Worm (Caenorhabditis elegans) whole organism, L4 larva: Measurements from ENCODE around the gene xrn-2.

Experiments
- D1046.2 ChIP-seq: fragments of 200-800 bp; sonication (Bioruptor generic); IDR thresholded peaks from 2 replicates; pipeline ENCODE4 v1.3.6; 2022; ENCODE audit warnings: missing genetic modification characterization, missing compliant biosample characterization
- F10B5.3 ChIP-seq: sonication (generic microtip); optimal IDR thresholded peaks from 2 replicates; lab custom pipeline; 2016; ENCODE audit warnings: mild to moderate bottlenecking, missing genetic modification characterization, missing compliant biosample characterization
- R02D3.7 ChIP-seq: fragments of 150-350 bp; sonication (generic microtip); optimal IDR thresholded peaks from 3 replicates; lab custom pipeline; 2014; ENCODE audit warnings: missing biosample characterization, missing genetic modification characterization
- Y105C5A.15 ChIP-seq: fragments of 200-800 bp; sonication (Bioruptor generic); IDR thresholded peaks from 2 replicates; pipeline ENCODE4 v1.3.6; 2022; ENCODE audit warnings: missing genetic modification characterization, missing compliant biosample characterization
- Y48G9A.11 ChIP-seq: fragments of 200-800 bp; sonication (Bioruptor generic); IDR thresholded peaks from 2 replicates; pipeline ENCODE4 v1.3.6; 2022; ENCODE audit warnings: missing genetic modification reagents, missing genetic modification characterization, missing compliant biosample characterization
- Y5F2A.4 ChIP-seq: fragments of 200-800 bp; sonication (Bioruptor generic); optimal IDR thresholded peaks from 2 replicates; lab custom pipeline; 2018; ENCODE audit warnings: mild to moderate bottlenecking, missing genetic modification characterization, missing compliant biosample characterization
- aha-1 ChIP-seq: fragments of 150-350 bp; peaks from one replicate; lab custom pipeline; 2014; ENCODE audit warnings: missing biosample characterization, missing genetic modification characterization
- ama-1 ChIP-seq: fragments of 150-350 bp; optimal IDR thresholded peaks from 2 replicates; lab custom pipeline; 2014; ENCODE audit warnings: inconsistent platforms, mixed read lengths
- arid-1 ChIP-seq: fragments of 200-800 bp; sonication (Bioruptor generic); conservative IDR thresholded peaks from 2 replicates; pipeline ENCODE4 v1.3.6; 2022; ENCODE audit warnings: missing genetic modification reagents, missing genetic modification characterization, missing compliant biosample characterization
- ceh-20 ChIP-seq: fragments of 200-800 bp; sonication (Bioruptor generic); IDR thresholded peaks from 2 replicates; pipeline ENCODE4 v1.3.6; 2022; ENCODE audit warnings: missing genetic modification reagents, missing genetic modification characterization, missing compliant biosample characterization
- ceh-44 ChIP-seq: fragments of 200-800 bp; sonication (Bioruptor generic); IDR thresholded peaks from 2 replicates; pipeline ENCODE4 v1.3.6; 2022; ENCODE audit warnings: missing genetic modification reagents, missing genetic modification characterization, missing compliant biosample characterization
- ctbp-1 ChIP-seq: fragments of 200-800 bp; sonication (Bioruptor generic); IDR thresholded peaks from 2 replicates; pipeline ENCODE4 v1.3.6; 2022; ENCODE audit warnings: missing genetic modification reagents, missing genetic modification characterization, missing compliant biosample characterization
- daf-8 ChIP-seq: fragments of 200-800 bp; sonication (Bioruptor generic); IDR thresholded peaks from 2 replicates; pipeline ENCODE4 v1.3.6; 2022; ENCODE audit warnings: missing genetic modification characterization, missing compliant biosample characterization
- dmd-6 ChIP-seq: fragments of 200-800 bp; sonication (Bioruptor generic); IDR thresholded peaks from 2 replicates; pipeline ENCODE4 v1.3.6; 2022; ENCODE audit warnings: missing genetic modification reagents, missing genetic modification characterization, missing compliant biosample characterization
- dmd-9 ChIP-seq: fragments of 200-800 bp; sonication (Bioruptor generic); IDR thresholded peaks from 2 replicates; pipeline ENCODE4 v1.3.6; 2022; ENCODE audit warnings: missing genetic modification reagents, missing genetic modification characterization, missing compliant biosample characterization
- dpl-1 ChIP-seq: fragments of 150-350 bp; optimal IDR thresholded peaks from 2 replicates; lab custom pipeline; 2014; ENCODE audit warnings: missing biosample characterization, missing genetic modification reagents, missing genetic modification characterization
- lin-1 ChIP-seq: fragments of 200-800 bp; sonication (Bioruptor generic); IDR thresholded peaks from 2 replicates; pipeline ENCODE4 v1.3.6; 2022; ENCODE audit warnings: missing genetic modification reagents, missing genetic modification characterization, missing compliant biosample characterization
- lin-38 ChIP-seq: fragments of 200-800 bp; sonication (Bioruptor generic); IDR thresholded peaks from 2 replicates; pipeline ENCODE4 v1.3.6; 2022; ENCODE audit warnings: missing genetic modification reagents, missing genetic modification characterization, missing compliant biosample characterization
- madf-5 ChIP-seq, 2 experiments: fragments of 200-800 bp; sonication (Bioruptor generic); IDR thresholded peaks; 2 replicates each; pipeline ENCODE4 v1.3.6; 2022; ENCODE audit warnings: missing compliant biosample characterization in 2 of 2, missing genetic modification characterization in 2 of 2
- mxl-3 ChIP-seq: fragments of 200-800 bp; sonication (Bioruptor generic); optimal IDR thresholded peaks from 2 replicates; lab custom pipeline; 2018; ENCODE audit warnings: mild to moderate bottlenecking, missing genetic modification characterization, missing compliant biosample characterization
- nhr-10 ChIP-seq: fragments of 150-350 bp; optimal IDR thresholded peaks from 2 replicates; lab custom pipeline; 2014; ENCODE audit warnings: missing biosample characterization, missing genetic modification characterization
- nhr-111 ChIP-seq: fragments of 200-800 bp; sonication (Bioruptor generic); optimal IDR thresholded peaks from 2 replicates; lab custom pipeline; 2018; ENCODE audit warnings: mild to moderate bottlenecking, missing genetic modification characterization, missing compliant biosample characterization
- nhr-41 ChIP-seq: fragments of 200-800 bp; sonication (Bioruptor generic); IDR thresholded peaks from 2 replicates; pipeline ENCODE4 v1.3.6; 2022; ENCODE audit warnings: missing genetic modification reagents, missing genetic modification characterization, missing compliant biosample characterization
- nhr-48 ChIP-seq: sonication (generic microtip); optimal IDR thresholded peaks from 2 replicates; lab custom pipeline; 2016; ENCODE audit warnings: mild to moderate bottlenecking, missing genetic modification characterization, missing compliant biosample characterization
- nhr-6 ChIP-seq: fragments of 150-350 bp; optimal IDR thresholded peaks from 2 replicates; lab custom pipeline; 2014; ENCODE audit warnings: missing biosample characterization, missing genetic modification characterization
- nhr-76 ChIP-seq: fragments of 150-350 bp; optimal IDR thresholded peaks from 2 replicates; lab custom pipeline; 2014; ENCODE audit warnings: missing biosample characterization, missing genetic modification characterization
- pha-4 ChIP-seq, 2 experiments: fragments of 150-350 bp in 1 of 2; fragments of 200-800 bp in 1 of 2; sonication (Bioruptor generic) in 1 of 2; IDR thresholded peaks in 1 of 2; optimal IDR thresholded peaks in 1 of 2; 2 replicates each; pipeline versions ENCODE4 v1.3.6 to Lab custom; 2014 to 2022; ENCODE audit warnings: missing genetic modification characterization in 2 of 2, missing genetic modification reagents in 2 of 2, missing biosample characterization in 1 of 2, missing compliant biosample characterization in 1 of 2
- pqm-1 ChIP-seq: sonication (generic microtip); optimal IDR thresholded peaks from 2 replicates; lab custom pipeline; 2017; ENCODE audit warnings: missing biosample characterization, missing genetic modification characterization
- set-16 ChIP-seq: fragments of 200-800 bp; sonication (Bioruptor generic); IDR thresholded peaks from 2 replicates; pipeline ENCODE4 v1.3.6; 2022; ENCODE audit warnings: missing genetic modification reagents, missing genetic modification characterization, missing compliant biosample characterization
- skn-1 ChIP-seq: fragments of 150-350 bp; optimal IDR thresholded peaks from 2 replicates; lab custom pipeline; 2014; ENCODE audit warnings: missing biosample characterization, missing genetic modification characterization
- unc-62 ChIP-seq, 3 experiments: fragments of 150-350 bp in 1 of 3; sonication (generic microtip); optimal IDR thresholded peaks in 2 of 3; peaks in 1 of 3; 1 replicate in 1 of 3; 2 replicates in 2 of 3; lab custom pipeline; 2014 to 2017; ENCODE audit warnings: missing biosample characterization in 3 of 3, missing genetic modification characterization in 3 of 3, missing genetic modification reagents in 3 of 3, missing genotype in 1 of 3
- vab-7 ChIP-seq: fragments of 200-800 bp; sonication (Bioruptor generic); IDR thresholded peaks from 2 replicates; pipeline ENCODE4 v1.3.6; 2022; ENCODE audit warnings: missing genetic modification reagents, missing genetic modification characterization, missing compliant biosample characterization
- zip-11 ChIP-seq: fragments of 200-800 bp; sonication (Bioruptor generic); IDR thresholded peaks from 2 replicates; pipeline ENCODE4 v1.3.6; 2022; ENCODE audit warnings: missing genetic modification characterization, missing compliant biosample characterization

xrn-2 gene

ce11 chrII:14106164-14106563 is 49.4 kb upstream of the xrn-2 start:
- peak in 1 of 2 experiments; percentile 80 for TF ChIP-seq unc-62 (GFP tag; optimal IDR thresholded peaks at IDR 0.05 in 1 of 2; lab: Kevin White, UChicago)
- TF ChIP-seq unc-62 (tag; optimal IDR thresholded peaks at IDR 0.05; lab: Kevin White, UChicago), result no peak
- TF ChIP-seq zip-11 (GFP tag; lab: Robert Waterston, UW), result no peak

ce11 chrII:14109184-14109664 is 46.3 kb upstream of the xrn-2 start, which contains the start of gene cpg-7:
TSS of gene cpg-7 (minus strand) at chrII:14109234.
- no peak for TF ChIP-seq dpl-1 (GFP tag; lab: Kevin White, UChicago)
- no peak for TF ChIP-seq unc-62 (GFP tag; optimal IDR thresholded peaks at IDR 0.05 in 1 of 2; lab: Kevin White, UChicago)
- no peak for TF ChIP-seq unc-62 (tag; optimal IDR thresholded peaks at IDR 0.05; lab: Kevin White, UChicago)
- no peak for TF ChIP-seq madf-5 (GFP tag; IDR thresholded peaks at IDR 0.05; lab: Robert Waterston, UW)
- TF ChIP-seq skn-1, result no peak
- TF ChIP-seq R02D3.7 (tag; lab: Kevin White, UChicago), result no peak
- TF ChIP-seq Y5F2A.4 (GFP tag; lab: Kevin White, UChicago), result no peak
- TF ChIP-seq dmd-9 (GFP tag; lab: Robert Waterston, UW), result no peak
- no peak for TF ChIP-seq nhr-48 (tag; lab: Kevin White, UChicago)

DNA sequence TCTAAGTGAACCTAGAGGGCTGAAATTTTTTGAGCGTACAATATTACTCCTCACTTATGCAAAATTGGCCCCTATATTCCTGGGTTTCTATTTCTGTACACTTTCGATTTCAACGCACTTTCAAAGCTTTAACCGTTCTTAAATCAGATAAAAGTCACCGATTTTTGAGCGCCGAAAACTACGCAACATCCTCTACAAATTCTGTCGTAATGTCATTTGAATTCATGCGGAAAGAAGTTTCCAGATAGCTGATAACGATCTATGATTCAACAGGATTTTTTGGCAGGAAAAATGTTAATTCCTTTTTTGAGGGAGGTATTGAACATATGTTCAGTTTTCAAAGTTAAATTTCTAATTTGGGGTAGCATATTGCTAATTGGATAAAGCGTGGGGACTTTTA is 42.7 kb upstream of the xrn-2 start:
- TF ChIP-seq lin-1 (GFP tag; lab: Robert Waterston, UW) (no peak), aha-1 (tag; lab: Kevin White, UChicago) (peak; percentile 79), ceh-44 (GFP tag; lab: Robert Waterston, UW) (no peak), ctbp-1 (no peak), dmd-9 (GFP tag; lab: Robert Waterston, UW) (no peak)

DNA sequence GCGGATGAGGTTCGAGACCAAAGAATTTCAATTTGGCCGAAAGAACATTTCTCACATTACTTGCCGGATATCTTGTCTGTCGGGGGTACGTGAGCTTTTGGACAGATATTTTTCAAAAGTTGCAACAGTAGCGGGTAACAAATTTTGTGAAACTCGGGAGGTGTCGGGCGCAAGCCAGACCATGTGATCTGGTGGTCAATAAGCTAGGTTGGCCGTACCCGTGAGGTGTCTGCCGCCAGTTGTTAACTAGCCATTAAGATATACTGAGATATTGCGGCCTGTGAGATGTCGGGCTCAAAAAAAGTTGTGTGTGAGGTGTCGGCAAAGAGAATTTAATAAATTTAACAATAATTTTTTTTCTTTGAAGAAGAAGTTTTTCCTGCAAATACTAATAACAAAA is 37.2 kb upstream of the xrn-2 start:
- TF ChIP-seq pha-4 (GFP tag; IDR thresholded peaks at IDR 0.05; lab: Robert Waterston, UW), result no peak
- no peak for TF ChIP-seq pha-4 (tag; optimal IDR thresholded peaks at IDR 0.05; lab: Kevin White, UChicago)
- no peak for TF ChIP-seq nhr-111 (GFP tag; lab: Kevin White, UChicago)
- TF ChIP-seq Y48G9A.11 (GFP tag; lab: Robert Waterston, UW), result no peak
- no peak for TF ChIP-seq mxl-3 (GFP tag; lab: Kevin White, UChicago)
- TF ChIP-seq D1046.2 (GFP tag; lab: Robert Waterston, UW), result no peak
- TF ChIP-seq daf-8, result no peak
- no peak for TF ChIP-seq aha-1 (tag; lab: Kevin White, UChicago)
- no peak for TF ChIP-seq Y105C5A.15 (GFP tag; lab: Robert Waterston, UW)
- no peak for TF ChIP-seq nhr-76 (tag; lab: Kevin White, UChicago)
- no peak for TF ChIP-seq nhr-10 (tag; lab: Kevin White, UChicago)

ce11 chrII:14122065-14122464 is 33.5 kb upstream of the xrn-2 start, which contains the start of gene K09E4.4:
TSS of gene K09E4.4 (minus strand) at chrII:14122165.
- TF ChIP-seq ama-1 (lab: Kevin White, UChicago) (no peak), F10B5.3 (tag; lab: Kevin White, UChicago) (no peak), dmd-6 (GFP tag; lab: Robert Waterston, UW) (no peak), pha-4 (GFP tag; IDR thresholded peaks at IDR 0.05; lab: Robert Waterston, UW) (no peak), pha-4 (tag; optimal IDR thresholded peaks at IDR 0.05; lab: Kevin White, UChicago) (no peak), aha-1 (tag; lab: Kevin White, UChicago) (peak; percentile 45), vab-7 (GFP tag; lab: Robert Waterston, UW) (0 out of 2 replicates have a peak, but pooled peaks have one; percentile 31), lin-38 (no peak), ceh-20 (GFP tag; lab: Robert Waterston, UW) (peak; percentile 18; the same call in 1 of the 2 replicates)

- TF ChIP-seq pqm-1 (tag; lab: Kevin White, UChicago), result no peak
- TF ChIP-seq nhr-41 (GFP tag; lab: Robert Waterston, UW), result no peak
- peak in 1 of 2 experiments; percentile 27 for TF ChIP-seq unc-62 (GFP tag; optimal IDR thresholded peaks at IDR 0.05 in 1 of 2; lab: Kevin White, UChicago)
- no peak for TF ChIP-seq unc-62 (tag; optimal IDR thresholded peaks at IDR 0.05; lab: Kevin White, UChicago)
- no peak for TF ChIP-seq arid-1
- 0 out of 2 replicates have a peak, but pooled peaks have one; percentile 0 for TF ChIP-seq set-16 (GFP tag; lab: Robert Waterston, UW)
- TF ChIP-seq daf-8, result no peak
- no peak for TF ChIP-seq nhr-6 (tag; lab: Kevin White, UChicago)
These were observed 28.7 kb upstream of the xrn-2 start, which contains the start of gene K09E4.3 for ce11 chrII:14126841-14127240. TSS of gene K09E4.3 (minus strand) at chrII:14126941.
